Fruit fly (Drosophila melanogaster): Measurements from ENCODE around the gene Sol1.

- TF ChIP-seq Dfd (GFP tag; optimal IDR thresholded peaks at IDR 0.05), result no peak
- no peak for TF ChIP-seq ttk (GFP tag; IDR thresholded peaks at IDR 0.05)
- no peak for TF ChIP-seq CG8359 (GFP tag; optimal IDR thresholded peaks at IDR 0.05; ENCODE audit: borderline replicate concordance)
- TF ChIP-seq luna (GFP tag; optimal IDR thresholded peaks at IDR 0.05), result no peak
- TF ChIP-seq gsb-n (tag; optimal IDR thresholded peaks at IDR 0.05), result no peak
- no peak for TF ChIP-seq dysf (GFP tag; IDR thresholded peaks at IDR 0.05)
- no peak for TF ChIP-seq ash1 (GFP tag; optimal IDR thresholded peaks at IDR 0.05)
- TF ChIP-seq CG11085 (GFP tag; IDR thresholded peaks at IDR 0.05), result no peak
- no peak for TF ChIP-seq amos (GFP tag; IDR thresholded peaks at IDR 0.05; ENCODE audit: partially characterized antibody)
- TF ChIP-seq Atf-2 (GFP tag; optimal IDR thresholded peaks at IDR 0.05), result no peak
Measured at dm6 chr3R:12345989-12346388, 40.1 kb upstream of the Sol1 start.

Data from whole organism, embryonic.